Fruit fly (Drosophila melanogaster): ENCODE data around the gene Bin1.

dm6 chr3R:16200497-16201019, 11.2 kb upstream of the Bin1 start:
- no peak for TF ChIP-seq CG32772 (GFP tag; IDR thresholded peaks at IDR 0.05)
- TF ChIP-seq kay (GFP tag; optimal IDR thresholded peaks at IDR 0.05), result no peak
